Worm (Caenorhabditis elegans) whole organism, L4 larva: ENCODE data around the gene chil-16.
A peak's percentile ranks its signal among the peaks of the same experiment; 100 is the strongest.

Experiments used
- F10B5.3 ChIP-seq: sonication (generic microtip); optimal IDR thresholded peaks from 2 replicates; lab custom pipeline; 2016; ENCODE audit warnings: mild to moderate bottlenecking, missing genetic modification characterization, missing compliant biosample characterization
- F26F4.8 ChIP-seq: fragments of 200-800 bp; sonication (Bioruptor generic); conservative IDR thresholded peaks from 2 replicates; pipeline ENCODE4 v1.3.6; 2022; ENCODE audit warnings: missing genetic modification characterization, missing compliant biosample characterization
- F49E8.2 ChIP-seq: sonication (generic microtip); optimal IDR thresholded peaks from 2 replicates; lab custom pipeline; 2016; ENCODE audit warnings: missing compliant biosample characterization, mild to moderate bottlenecking, missing genetic modification characterization, borderline replicate concordance
- R02D3.7 ChIP-seq: fragments of 150-350 bp; sonication (generic microtip); optimal IDR thresholded peaks from 3 replicates; lab custom pipeline; 2014; ENCODE audit warnings: missing biosample characterization, missing genetic modification characterization
- T26A8.4 ChIP-seq: fragments of 200-800 bp; sonication (Bioruptor generic); IDR thresholded peaks from 2 replicates; pipeline ENCODE4 v1.3.6; 2022; ENCODE audit warnings: missing genetic modification characterization, missing compliant biosample characterization
- Y75B8A.6 ChIP-seq: fragments of 200-800 bp; sonication (Bioruptor generic); IDR thresholded peaks from 2 replicates; pipeline ENCODE4 v1.3.6; 2022; ENCODE audit warnings: missing genetic modification reagents, missing genetic modification characterization, missing compliant biosample characterization
- ZK546.5 ChIP-seq, 2 experiments: sonication (generic microtip); optimal IDR thresholded peaks; 2 replicates each; lab custom pipeline; 2017; ENCODE audit warnings: missing biosample characterization in 2 of 2, missing genetic modification characterization in 2 of 2
- aha-1 ChIP-seq: fragments of 150-350 bp; peaks from one replicate; lab custom pipeline; 2014; ENCODE audit warnings: missing biosample characterization, missing genetic modification characterization
- aly-2 ChIP-seq: sonication (generic microtip); optimal IDR thresholded peaks from 2 replicates; lab custom pipeline; 2018; ENCODE audit warnings: missing biosample characterization, missing genetic modification characterization
- ceh-28 ChIP-seq: fragments of 150-350 bp; optimal IDR thresholded peaks from 2 replicates; lab custom pipeline; 2014; ENCODE audit warnings: missing biosample characterization, missing genetic modification reagents, missing genetic modification characterization
- ceh-62 ChIP-seq: sonication (generic microtip); optimal IDR thresholded peaks from 2 replicates; lab custom pipeline; 2017; ENCODE audit warnings: missing biosample characterization, missing genetic modification characterization
- ceh-82 ChIP-seq: sonication (generic microtip); optimal IDR thresholded peaks from 2 replicates; lab custom pipeline; 2017; ENCODE audit warnings: missing biosample characterization, missing genetic modification characterization
- ces-1 ChIP-seq: fragments of 150-350 bp; sonication (generic microtip); optimal IDR thresholded peaks from 4 replicates; lab custom pipeline; 2014; ENCODE audit warnings: missing biosample characterization, missing genetic modification reagents, missing genetic modification characterization
- daf-12 ChIP-seq: fragments of 150-350 bp; optimal IDR thresholded peaks from 2 replicates; lab custom pipeline; 2014; ENCODE audit warnings: missing biosample characterization, missing genetic modification reagents, missing genetic modification characterization
- daf-16 ChIP-seq, 3 experiments: sonication (generic microtip); optimal IDR thresholded peaks; 2 replicates each; lab custom pipeline; 2016 to 2017; ENCODE audit warnings: missing genetic modification characterization in 3 of 3, missing genetic modification reagents in 3 of 3, mild to moderate bottlenecking in 2 of 3, missing compliant biosample characterization in 2 of 3, missing biosample characterization in 1 of 3, moderate library complexity in 1 of 3
- daf-19 ChIP-seq: fragments of 200-800 bp; sonication (Bioruptor generic); conservative IDR thresholded peaks from 2 replicates; pipeline ENCODE4 v1.3.6; 2022; ENCODE audit warnings: missing genetic modification characterization, missing compliant biosample characterization
- dpl-1 ChIP-seq: fragments of 150-350 bp; optimal IDR thresholded peaks from 2 replicates; lab custom pipeline; 2014; ENCODE audit warnings: missing biosample characterization, missing genetic modification reagents, missing genetic modification characterization
- fkh-10 ChIP-seq: fragments of 150-350 bp; optimal IDR thresholded peaks from 2 replicates; lab custom pipeline; 2014; ENCODE audit warnings: missing biosample characterization, missing genetic modification reagents, missing genetic modification characterization
- fos-1 ChIP-seq: fragments of 150-350 bp; optimal IDR thresholded peaks from 2 replicates; lab custom pipeline; 2014; ENCODE audit warnings: missing biosample characterization, missing genetic modification characterization
- hif-1 ChIP-seq, 2 experiments: sonication (generic microtip); optimal IDR thresholded peaks; 2 replicates each; lab custom pipeline; 2016 to 2017; ENCODE audit warnings: missing compliant biosample characterization in 2 of 2, missing genetic modification characterization in 2 of 2, missing genetic modification reagents in 2 of 2, missing genotype in 2 of 2, mild to moderate bottlenecking in 1 of 2
- hlh-11 ChIP-seq: fragments of 200-800 bp; sonication (Bioruptor generic); optimal IDR thresholded peaks from 2 replicates; lab custom pipeline; 2018; ENCODE audit warnings: mild to moderate bottlenecking, missing genetic modification characterization, missing compliant biosample characterization
- lim-7 ChIP-seq: fragments of 200-800 bp; sonication (Bioruptor generic); IDR thresholded peaks from 2 replicates; pipeline ENCODE4 v1.3.6; 2022; ENCODE audit warnings: missing genetic modification characterization, missing compliant biosample characterization
- lin-13 ChIP-seq: fragments of 150-350 bp; optimal IDR thresholded peaks from 2 replicates; lab custom pipeline; 2014; ENCODE audit warnings: missing biosample characterization, missing genetic modification reagents, missing genetic modification characterization
- lin-15B ChIP-seq: fragments of 150-350 bp; sonication (generic microtip); optimal IDR thresholded peaks from 3 replicates; lab custom pipeline; 2014; ENCODE audit warnings: missing biosample characterization, missing genetic modification characterization
- lin-38 ChIP-seq: fragments of 200-800 bp; sonication (Bioruptor generic); IDR thresholded peaks from 2 replicates; pipeline ENCODE4 v1.3.6; 2022; ENCODE audit warnings: missing genetic modification reagents, missing genetic modification characterization, missing compliant biosample characterization
- lir-3 ChIP-seq: sonication (generic microtip); optimal IDR thresholded peaks from 2 replicates; lab custom pipeline; 2016; ENCODE audit warnings: mild to moderate bottlenecking, missing genetic modification characterization, missing compliant biosample characterization
- lsy-2 ChIP-seq, 2 experiments: fragments of 150-350 bp in 1 of 2; sonication (generic microtip) in 1 of 2; optimal IDR thresholded peaks; 2 replicates each; lab custom pipeline; 2014 to 2017; ENCODE audit warnings: missing biosample characterization in 2 of 2, missing genetic modification characterization in 2 of 2
- madf-5 ChIP-seq, 2 experiments: fragments of 200-800 bp; sonication (Bioruptor generic); IDR thresholded peaks; 2 replicates each; pipeline ENCODE4 v1.3.6; 2022; ENCODE audit warnings: missing compliant biosample characterization in 2 of 2, missing genetic modification characterization in 2 of 2
- mdl-1 ChIP-seq, 2 experiments: fragments of 150-350 bp in 1 of 2; sonication (generic microtip) in 1 of 2; optimal IDR thresholded peaks; 2 replicates each; lab custom pipeline; 2014 to 2017; ENCODE audit warnings: missing biosample characterization in 2 of 2, missing genetic modification characterization in 2 of 2
- mxl-3 ChIP-seq: fragments of 200-800 bp; sonication (Bioruptor generic); optimal IDR thresholded peaks from 2 replicates; lab custom pipeline; 2018; ENCODE audit warnings: mild to moderate bottlenecking, missing genetic modification characterization, missing compliant biosample characterization
- nhr-102 ChIP-seq: sonication (generic microtip); optimal IDR thresholded peaks from 2 replicates; lab custom pipeline; 2016; ENCODE audit warnings: mild to moderate bottlenecking, missing genetic modification characterization, moderate library complexity, missing compliant biosample characterization
- nhr-11 ChIP-seq: fragments of 150-350 bp; optimal IDR thresholded peaks from 2 replicates; lab custom pipeline; 2014; ENCODE audit warnings: missing biosample characterization, missing genetic modification characterization
- nhr-28 ChIP-seq: fragments of 150-350 bp; optimal IDR thresholded peaks from 2 replicates; lab custom pipeline; 2014; ENCODE audit warnings: missing biosample characterization, missing genetic modification characterization
- nhr-41 ChIP-seq: fragments of 200-800 bp; sonication (Bioruptor generic); IDR thresholded peaks from 2 replicates; pipeline ENCODE4 v1.3.6; 2022; ENCODE audit warnings: missing genetic modification reagents, missing genetic modification characterization, missing compliant biosample characterization
- nhr-42 ChIP-seq: fragments of 200-800 bp; sonication (Bioruptor generic); IDR thresholded peaks from 2 replicates; pipeline ENCODE4 v1.3.6; 2022; ENCODE audit warnings: missing genetic modification characterization, missing compliant biosample characterization
- nhr-76 ChIP-seq: fragments of 150-350 bp; optimal IDR thresholded peaks from 2 replicates; lab custom pipeline; 2014; ENCODE audit warnings: missing biosample characterization, missing genetic modification characterization
- pha-4 ChIP-seq, 2 experiments: fragments of 150-350 bp in 1 of 2; fragments of 200-800 bp in 1 of 2; sonication (Bioruptor generic) in 1 of 2; IDR thresholded peaks in 1 of 2; optimal IDR thresholded peaks in 1 of 2; 2 replicates each; pipeline versions ENCODE4 v1.3.6 to Lab custom; 2014 to 2022; ENCODE audit warnings: missing genetic modification characterization in 2 of 2, missing genetic modification reagents in 2 of 2, missing biosample characterization in 1 of 2, missing compliant biosample characterization in 1 of 2
- set-16 ChIP-seq: fragments of 200-800 bp; sonication (Bioruptor generic); IDR thresholded peaks from 2 replicates; pipeline ENCODE4 v1.3.6; 2022; ENCODE audit warnings: missing genetic modification reagents, missing genetic modification characterization, missing compliant biosample characterization
- spr-1 ChIP-seq: sonication (generic microtip); optimal IDR thresholded peaks from 2 replicates; lab custom pipeline; 2016; ENCODE audit warnings: mild to moderate bottlenecking, missing genetic modification characterization, missing compliant biosample characterization
- spr-3 ChIP-seq: fragments of 200-800 bp; sonication (Bioruptor generic); optimal IDR thresholded peaks from 2 replicates; lab custom pipeline; 2018; ENCODE audit warnings: mild to moderate bottlenecking, missing genetic modification characterization, missing compliant biosample characterization
- unc-130 ChIP-seq: sonication (generic microtip); optimal IDR thresholded peaks from 2 replicates; lab custom pipeline; 2016; ENCODE audit warnings: missing genetic modification reagents, missing genetic modification characterization, missing compliant biosample characterization
- unc-62 ChIP-seq, 3 experiments: fragments of 150-350 bp in 1 of 3; sonication (generic microtip); optimal IDR thresholded peaks in 2 of 3; peaks in 1 of 3; 1 replicate in 1 of 3; 2 replicates in 2 of 3; lab custom pipeline; 2014 to 2017; ENCODE audit warnings: missing biosample characterization in 3 of 3, missing genetic modification characterization in 3 of 3, missing genetic modification reagents in 3 of 3, missing genotype in 1 of 3
- vab-7 ChIP-seq: fragments of 200-800 bp; sonication (Bioruptor generic); IDR thresholded peaks from 2 replicates; pipeline ENCODE4 v1.3.6; 2022; ENCODE audit warnings: missing genetic modification reagents, missing genetic modification characterization, missing compliant biosample characterization
- zip-2 ChIP-seq: fragments of 150-350 bp; optimal IDR thresholded peaks from 2 replicates; lab custom pipeline; 2014; ENCODE audit warnings: missing biosample characterization, missing genetic modification characterization
- ztf-11 ChIP-seq: fragments of 150-350 bp; optimal IDR thresholded peaks from 2 replicates; lab custom pipeline; 2014; ENCODE audit warnings: missing biosample characterization, missing genetic modification characterization
- ztf-7 ChIP-seq: fragments of 150-350 bp; optimal IDR thresholded peaks from 2 replicates; lab custom pipeline; 2014; ENCODE audit warnings: missing biosample characterization, missing genetic modification characterization

The chil-16 gene

DNA sequence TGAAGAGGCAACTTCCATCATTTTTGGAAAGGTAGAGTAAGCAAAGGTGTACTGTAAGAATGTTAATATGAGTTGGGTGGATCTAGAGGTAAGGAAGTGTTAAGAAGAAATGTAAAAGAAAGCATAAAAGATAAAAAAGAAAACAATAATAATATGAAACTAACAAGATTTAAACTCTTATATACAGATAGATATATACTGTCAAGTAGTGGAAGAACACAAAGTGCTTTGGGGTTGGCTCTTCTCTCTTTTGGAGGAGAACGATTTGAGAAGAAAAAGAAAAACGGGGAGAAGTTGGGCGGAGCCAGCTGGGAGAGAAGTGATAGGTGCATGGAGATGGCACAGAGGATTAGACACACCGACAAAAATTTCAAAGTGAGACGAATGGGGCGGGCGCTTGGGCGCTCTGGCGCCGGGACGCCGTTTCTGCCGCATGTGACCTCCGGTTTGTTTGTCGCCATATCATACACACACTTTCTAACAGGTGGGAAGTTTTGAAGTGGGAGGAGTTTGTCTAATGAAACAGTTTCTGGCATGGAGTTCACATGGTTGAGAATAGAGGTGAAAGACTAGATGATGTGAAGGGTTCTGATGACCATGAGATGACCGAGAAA, 45.7 kb upstream of the chil-16 start, which contains the start of gene T19H5.4 (continued):
- TF ChIP-seq spr-1 (tag; lab: Kevin White, UChicago) (no peak), lsy-2 (tag; optimal IDR thresholded peaks at IDR 0.05; lab: Kevin White, UChicago) (peak in 1 of 2 experiments; percentile 3), mdl-1 (tag; optimal IDR thresholded peaks at IDR 0.05; lab: Kevin White, UChicago) (peak in 1 of 2 experiments; percentile 78), F26F4.8 (GFP tag; lab: Robert Waterston, UW) (no peak), lin-38 (GFP tag; lab: Robert Waterston, UW) (no peak), lin-15B (tag; lab: Kevin White, UChicago) (no peak), hif-1 (tag; optimal IDR thresholded peaks at IDR 0.05; lab: Kevin White, UChicago) (peak in 1 of 2 experiments; percentile 64), nhr-76 (no peak), Y75B8A.6 (peak; percentile 53; the same call in 1 of the 2 replicates), T26A8.4 (GFP tag; lab: Robert Waterston, UW) (peak; percentile 43; the same call in 1 of the 2 replicates), aha-1 (tag; lab: Kevin White, UChicago) (peak; percentile 79)

DNA sequence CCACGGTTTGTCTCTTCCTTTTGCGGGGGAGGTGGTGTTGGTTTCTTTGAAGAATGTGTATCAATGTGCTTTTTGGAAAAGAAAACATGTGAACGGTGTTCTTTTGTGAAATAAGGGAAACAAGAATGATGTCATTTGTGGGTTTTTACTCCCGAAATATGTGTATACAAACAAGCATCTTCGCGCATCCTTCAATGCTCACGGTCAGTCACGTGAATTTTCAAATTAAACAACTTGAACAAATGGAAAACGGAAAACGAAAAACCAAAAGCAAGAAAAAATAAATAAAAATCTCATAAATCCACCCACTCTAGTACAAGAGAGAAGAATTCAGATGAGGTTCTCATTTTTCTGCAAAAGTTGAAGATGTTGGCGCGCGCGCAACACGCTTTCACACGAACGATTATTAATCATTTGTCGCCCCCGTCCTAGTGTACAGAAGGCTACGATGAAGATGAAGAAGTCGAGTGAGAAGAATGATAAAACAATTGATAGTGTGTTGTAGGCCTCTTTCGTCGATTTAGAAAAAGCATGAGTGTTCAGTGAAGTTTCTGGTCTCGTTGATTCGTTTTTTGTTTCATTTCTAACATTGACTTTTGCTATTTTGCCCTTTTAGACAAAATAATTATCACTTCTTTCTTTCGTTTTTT, 43.5 kb upstream of the chil-16 start:
- peak; percentile 90 for TF ChIP-seq aha-1 (tag; lab: Kevin White, UChicago)
- TF ChIP-seq ceh-62 (tag; lab: Kevin White, UChicago): no peak
- TF ChIP-seq lin-13 (GFP tag; lab: Kevin White, UChicago): no peak
- TF ChIP-seq vab-7 (GFP tag; lab: Robert Waterston, UW): no peak
- TF ChIP-seq nhr-76: no peak
- no peak for TF ChIP-seq fos-1
- TF ChIP-seq nhr-42: no peak
- peak; percentile 19 for TF ChIP-seq hlh-11 (tag; lab: Kevin White, UChicago)
- TF ChIP-seq aly-2 (tag; lab: Kevin White, UChicago): no peak
- no peak for TF ChIP-seq F10B5.3
- TF ChIP-seq daf-16 (GFP tag; optimal IDR thresholded peaks at IDR 0.05; lab: Kevin White, UChicago): no peak
- TF ChIP-seq daf-16 (tag; optimal IDR thresholded peaks at IDR 0.05; lab: Kevin White, UChicago): no peak
- TF ChIP-seq nhr-11 (tag; lab: Kevin White, UChicago): no peak
- TF ChIP-seq R02D3.7: no peak
- no peak for TF ChIP-seq zip-2 (tag; lab: Kevin White, UChicago)
- no peak for TF ChIP-seq ztf-7 (tag; lab: Kevin White, UChicago)
- peak in 1 of 2 experiments; percentile 37 for TF ChIP-seq mdl-1 (tag; optimal IDR thresholded peaks at IDR 0.05; lab: Kevin White, UChicago)
- TF ChIP-seq nhr-28 (tag; lab: Kevin White, UChicago): peak; percentile 75
- no peak for TF ChIP-seq fkh-10 (GFP tag; lab: Kevin White, UChicago)
- TF ChIP-seq daf-12: no peak
- no peak for TF ChIP-seq madf-5 (GFP tag; IDR thresholded peaks at IDR 0.05; lab: Robert Waterston, UW)
- TF ChIP-seq spr-3 (GFP tag; lab: Kevin White, UChicago): no peak
- no peak for TF ChIP-seq nhr-102 (tag; lab: Kevin White, UChicago)
- peak; percentile 88 for TF ChIP-seq mxl-3 (GFP tag; lab: Kevin White, UChicago)
- no peak for TF ChIP-seq hif-1 (tag; optimal IDR thresholded peaks at IDR 0.05; lab: Kevin White, UChicago)
- no peak for TF ChIP-seq ZK546.5 (tag; optimal IDR thresholded peaks at IDR 0.05; lab: Kevin White, UChicago)
- peak in 1 of 2 experiments; percentile 9 for TF ChIP-seq unc-62 (GFP tag; optimal IDR thresholded peaks at IDR 0.05 in 1 of 2; lab: Kevin White, UChicago)
- no peak for TF ChIP-seq unc-62 (tag; optimal IDR thresholded peaks at IDR 0.05; lab: Kevin White, UChicago)
- TF ChIP-seq Y75B8A.6: no peak
- TF ChIP-seq F26F4.8 (GFP tag; lab: Robert Waterston, UW): no peak
- TF ChIP-seq F49E8.2 (tag; lab: Kevin White, UChicago): no peak
- no peak for TF ChIP-seq set-16
- no peak for TF ChIP-seq ces-1
- no peak for TF ChIP-seq lir-3 (tag; lab: Kevin White, UChicago)
- no peak for TF ChIP-seq lin-38 (GFP tag; lab: Robert Waterston, UW)
- no peak for TF ChIP-seq ceh-28 (tag; lab: Kevin White, UChicago)
- TF ChIP-seq unc-130 (GFP tag; lab: Kevin White, UChicago): no peak
- TF ChIP-seq dpl-1: no peak
- no peak for TF ChIP-seq nhr-41 (GFP tag; lab: Robert Waterston, UW)
- TF ChIP-seq daf-19: no peak
- no peak for TF ChIP-seq ceh-82 (tag; lab: Kevin White, UChicago)
- TF ChIP-seq lim-7: no peak
- TF ChIP-seq pha-4 (GFP tag; IDR thresholded peaks at IDR 0.05; lab: Robert Waterston, UW): no peak
- peak; percentile 38 for TF ChIP-seq pha-4 (tag; optimal IDR thresholded peaks at IDR 0.05; lab: Kevin White, UChicago)
- TF ChIP-seq ztf-11: no peak
